Worm (Caenorhabditis elegans) whole organism, L4 larva: ENCODE data around the gene rla-2.

Experiments
- D1046.2 ChIP-seq: fragments of 200-800 bp; sonication (Bioruptor generic); IDR thresholded peaks from 2 replicates; pipeline ENCODE4 v1.3.6; 2022; ENCODE audit warnings: missing genetic modification characterization, missing compliant biosample characterization
- F10B5.3 ChIP-seq: sonication (generic microtip); optimal IDR thresholded peaks from 2 replicates; lab custom pipeline; 2016; ENCODE audit warnings: mild to moderate bottlenecking, missing genetic modification characterization, missing compliant biosample characterization
- F37D6.2 ChIP-seq: sonication (generic microtip); optimal IDR thresholded peaks from 2 replicates; lab custom pipeline; 2016; ENCODE audit warnings: mild to moderate bottlenecking, missing genetic modification characterization, missing compliant biosample characterization
- Y5F2A.4 ChIP-seq: fragments of 200-800 bp; sonication (Bioruptor generic); optimal IDR thresholded peaks from 2 replicates; lab custom pipeline; 2018; ENCODE audit warnings: mild to moderate bottlenecking, missing genetic modification characterization, missing compliant biosample characterization
- Y75B8A.6 ChIP-seq: fragments of 200-800 bp; sonication (Bioruptor generic); IDR thresholded peaks from 2 replicates; pipeline ENCODE4 v1.3.6; 2022; ENCODE audit warnings: missing genetic modification reagents, missing genetic modification characterization, missing compliant biosample characterization
- ZK546.5 ChIP-seq, 2 experiments: sonication (generic microtip); optimal IDR thresholded peaks; 2 replicates each; lab custom pipeline; 2017; ENCODE audit warnings: missing biosample characterization in 2 of 2, missing genetic modification characterization in 2 of 2
- aha-1 ChIP-seq: fragments of 150-350 bp; peaks from one replicate; lab custom pipeline; 2014; ENCODE audit warnings: missing biosample characterization, missing genetic modification characterization
- ceh-32 ChIP-seq: sonication (generic microtip); optimal IDR thresholded peaks from 2 replicates; lab custom pipeline; 2016; ENCODE audit warnings: mild to moderate bottlenecking, missing genetic modification characterization, missing compliant biosample characterization; ENCODE audit not compliant: poor library complexity
- ceh-44 ChIP-seq: fragments of 200-800 bp; sonication (Bioruptor generic); IDR thresholded peaks from 2 replicates; pipeline ENCODE4 v1.3.6; 2022; ENCODE audit warnings: missing genetic modification reagents, missing genetic modification characterization, missing compliant biosample characterization
- ceh-82 ChIP-seq: sonication (generic microtip); optimal IDR thresholded peaks from 2 replicates; lab custom pipeline; 2017; ENCODE audit warnings: missing biosample characterization, missing genetic modification characterization
- ces-1 ChIP-seq: fragments of 150-350 bp; sonication (generic microtip); optimal IDR thresholded peaks from 4 replicates; lab custom pipeline; 2014; ENCODE audit warnings: missing biosample characterization, missing genetic modification reagents, missing genetic modification characterization
- cey-2 ChIP-seq: sonication (generic microtip); optimal IDR thresholded peaks from 3 replicates; lab custom pipeline; 2017; ENCODE audit warnings: missing genetic modification characterization, mild to moderate bottlenecking, missing compliant biosample characterization, antibody characterized with exemption, borderline replicate concordance; ENCODE audit not compliant: insufficient read depth
- daf-12 ChIP-seq: fragments of 150-350 bp; optimal IDR thresholded peaks from 2 replicates; lab custom pipeline; 2014; ENCODE audit warnings: missing biosample characterization, missing genetic modification reagents, missing genetic modification characterization
- daf-16 ChIP-seq, 3 experiments: sonication (generic microtip); optimal IDR thresholded peaks; 2 replicates each; lab custom pipeline; 2016 to 2017; ENCODE audit warnings: missing genetic modification characterization in 3 of 3, missing genetic modification reagents in 3 of 3, mild to moderate bottlenecking in 2 of 3, missing compliant biosample characterization in 2 of 3, missing biosample characterization in 1 of 3, moderate library complexity in 1 of 3
- daf-8 ChIP-seq: fragments of 200-800 bp; sonication (Bioruptor generic); IDR thresholded peaks from 2 replicates; pipeline ENCODE4 v1.3.6; 2022; ENCODE audit warnings: missing genetic modification characterization, missing compliant biosample characterization
- dmd-6 ChIP-seq: fragments of 200-800 bp; sonication (Bioruptor generic); IDR thresholded peaks from 2 replicates; pipeline ENCODE4 v1.3.6; 2022; ENCODE audit warnings: missing genetic modification reagents, missing genetic modification characterization, missing compliant biosample characterization
- dmd-9 ChIP-seq: fragments of 200-800 bp; sonication (Bioruptor generic); IDR thresholded peaks from 2 replicates; pipeline ENCODE4 v1.3.6; 2022; ENCODE audit warnings: missing genetic modification reagents, missing genetic modification characterization, missing compliant biosample characterization
- duxl-1 ChIP-seq: sonication (generic microtip); optimal IDR thresholded peaks from 2 replicates; lab custom pipeline; 2016; ENCODE audit warnings: mild to moderate bottlenecking, missing genetic modification characterization, moderate library complexity, missing compliant biosample characterization; ENCODE audit not compliant: poor library complexity
- dve-1 ChIP-seq: sonication (generic microtip); optimal IDR thresholded peaks from 2 replicates; lab custom pipeline; 2017; ENCODE audit warnings: antibody characterized with exemption, mild to moderate bottlenecking, missing genetic modification characterization, missing compliant biosample characterization; ENCODE audit not compliant: insufficient read depth
- egl-27 ChIP-seq: sonication (generic microtip); optimal IDR thresholded peaks from 3 replicates; lab custom pipeline; 2017; ENCODE audit warnings: missing biosample characterization, missing genetic modification reagents, missing genetic modification characterization
- egl-43 ChIP-seq: fragments of 200-800 bp; sonication (Bioruptor generic); IDR thresholded peaks from 2 replicates; pipeline ENCODE4 v1.3.6; 2022; ENCODE audit warnings: missing genetic modification reagents, missing genetic modification characterization, missing compliant biosample characterization
- fos-1 ChIP-seq: fragments of 150-350 bp; optimal IDR thresholded peaks from 2 replicates; lab custom pipeline; 2014; ENCODE audit warnings: missing biosample characterization, missing genetic modification characterization
- gei-8 ChIP-seq: fragments of 200-800 bp; sonication (Bioruptor generic); optimal IDR thresholded peaks from 2 replicates; lab custom pipeline; 2018; ENCODE audit warnings: mild to moderate bottlenecking, missing genetic modification characterization, missing compliant biosample characterization
- hif-1 ChIP-seq, 2 experiments: sonication (generic microtip); optimal IDR thresholded peaks; 2 replicates each; lab custom pipeline; 2016 to 2017; ENCODE audit warnings: missing compliant biosample characterization in 2 of 2, missing genetic modification characterization in 2 of 2, missing genetic modification reagents in 2 of 2, missing genotype in 2 of 2, mild to moderate bottlenecking in 1 of 2
- hlh-11 ChIP-seq: fragments of 200-800 bp; sonication (Bioruptor generic); optimal IDR thresholded peaks from 2 replicates; lab custom pipeline; 2018; ENCODE audit warnings: mild to moderate bottlenecking, missing genetic modification characterization, missing compliant biosample characterization
- hlh-30 ChIP-seq: sonication (generic microtip); optimal IDR thresholded peaks from 2 replicates; lab custom pipeline; 2017; ENCODE audit warnings: antibody characterized with exemption, mild to moderate bottlenecking, missing genetic modification characterization, missing compliant biosample characterization; ENCODE audit not compliant: insufficient read depth
- lin-1 ChIP-seq: fragments of 200-800 bp; sonication (Bioruptor generic); IDR thresholded peaks from 2 replicates; pipeline ENCODE4 v1.3.6; 2022; ENCODE audit warnings: missing genetic modification reagents, missing genetic modification characterization, missing compliant biosample characterization
- lsy-2 ChIP-seq, 2 experiments: fragments of 150-350 bp in 1 of 2; sonication (generic microtip) in 1 of 2; optimal IDR thresholded peaks; 2 replicates each; lab custom pipeline; 2014 to 2017; ENCODE audit warnings: missing biosample characterization in 2 of 2, missing genetic modification characterization in 2 of 2
- madf-9 ChIP-seq: fragments of 200-800 bp; sonication (Bioruptor generic); conservative IDR thresholded peaks from 2 replicates; pipeline ENCODE4 v1.3.6; 2022; ENCODE audit warnings: missing genetic modification reagents, missing genetic modification characterization, missing compliant biosample characterization
- mdl-1 ChIP-seq, 2 experiments: fragments of 150-350 bp in 1 of 2; sonication (generic microtip) in 1 of 2; optimal IDR thresholded peaks; 2 replicates each; lab custom pipeline; 2014 to 2017; ENCODE audit warnings: missing biosample characterization in 2 of 2, missing genetic modification characterization in 2 of 2
- mes-2 ChIP-seq: sonication (generic microtip); optimal IDR thresholded peaks from 2 replicates; lab custom pipeline; 2016; ENCODE audit warnings: missing genotype, mild to moderate bottlenecking, missing genetic modification characterization, missing compliant biosample characterization; ENCODE audit not compliant: poor library complexity, severe bottlenecking
- nhr-102 ChIP-seq: sonication (generic microtip); optimal IDR thresholded peaks from 2 replicates; lab custom pipeline; 2016; ENCODE audit warnings: mild to moderate bottlenecking, missing genetic modification characterization, moderate library complexity, missing compliant biosample characterization
- nhr-11 ChIP-seq: fragments of 150-350 bp; optimal IDR thresholded peaks from 2 replicates; lab custom pipeline; 2014; ENCODE audit warnings: missing biosample characterization, missing genetic modification characterization
- nhr-111 ChIP-seq: fragments of 200-800 bp; sonication (Bioruptor generic); optimal IDR thresholded peaks from 2 replicates; lab custom pipeline; 2018; ENCODE audit warnings: mild to moderate bottlenecking, missing genetic modification characterization, missing compliant biosample characterization
- nhr-28 ChIP-seq: fragments of 150-350 bp; optimal IDR thresholded peaks from 2 replicates; lab custom pipeline; 2014; ENCODE audit warnings: missing biosample characterization, missing genetic modification characterization
- nhr-42 ChIP-seq: fragments of 200-800 bp; sonication (Bioruptor generic); IDR thresholded peaks from 2 replicates; pipeline ENCODE4 v1.3.6; 2022; ENCODE audit warnings: missing genetic modification characterization, missing compliant biosample characterization
- nhr-48 ChIP-seq: sonication (generic microtip); optimal IDR thresholded peaks from 2 replicates; lab custom pipeline; 2016; ENCODE audit warnings: mild to moderate bottlenecking, missing genetic modification characterization, missing compliant biosample characterization
- nhr-77 ChIP-seq: fragments of 150-350 bp; optimal IDR thresholded peaks from 2 replicates; lab custom pipeline; 2014; ENCODE audit warnings: missing biosample characterization, missing genetic modification characterization
- pha-4 ChIP-seq, 2 experiments: fragments of 150-350 bp in 1 of 2; fragments of 200-800 bp in 1 of 2; sonication (Bioruptor generic) in 1 of 2; IDR thresholded peaks in 1 of 2; optimal IDR thresholded peaks in 1 of 2; 2 replicates each; pipeline versions ENCODE4 v1.3.6 to Lab custom; 2014 to 2022; ENCODE audit warnings: missing genetic modification characterization in 2 of 2, missing genetic modification reagents in 2 of 2, missing biosample characterization in 1 of 2, missing compliant biosample characterization in 1 of 2
- php-3 ChIP-seq: fragments of 200-800 bp; sonication (Bioruptor generic); IDR thresholded peaks from 2 replicates; pipeline ENCODE4 v1.3.6; 2022; ENCODE audit warnings: missing genetic modification reagents, missing genetic modification characterization, missing compliant biosample characterization
- pqm-1 ChIP-seq: sonication (generic microtip); optimal IDR thresholded peaks from 2 replicates; lab custom pipeline; 2017; ENCODE audit warnings: missing biosample characterization, missing genetic modification characterization
- spr-1 ChIP-seq: sonication (generic microtip); optimal IDR thresholded peaks from 2 replicates; lab custom pipeline; 2016; ENCODE audit warnings: mild to moderate bottlenecking, missing genetic modification characterization, missing compliant biosample characterization
- tag-97 ChIP-seq: fragments of 200-800 bp; sonication (Bioruptor generic); IDR thresholded peaks from 2 replicates; pipeline ENCODE4 v1.3.6; 2022; ENCODE audit warnings: missing genetic modification characterization, missing compliant biosample characterization
- unc-39 ChIP-seq: sonication (generic microtip); optimal IDR thresholded peaks from 2 replicates; lab custom pipeline; 2017; ENCODE audit warnings: missing biosample characterization, missing genetic modification characterization
- zfp-2 ChIP-seq: sonication (generic microtip); optimal IDR thresholded peaks from 2 replicates; lab custom pipeline; 2016; ENCODE audit warnings: mild to moderate bottlenecking, missing genetic modification characterization, missing compliant biosample characterization
- zfp-3 ChIP-seq: fragments of 200-800 bp; sonication (Bioruptor generic); conservative IDR thresholded peaks from 2 replicates; pipeline ENCODE4 v1.3.6; 2022; ENCODE audit warnings: missing genetic modification reagents, missing genetic modification characterization, missing compliant biosample characterization
- zip-11 ChIP-seq: fragments of 200-800 bp; sonication (Bioruptor generic); IDR thresholded peaks from 2 replicates; pipeline ENCODE4 v1.3.6; 2022; ENCODE audit warnings: missing genetic modification characterization, missing compliant biosample characterization

rla-2 gene

ce11 chrIV:13347232-13347715 lies 22.8 kb downstream of the rla-2 start, which contains the start of gene W02A2.9:
TSS of gene W02A2.9 (plus strand) at chrIV:13347665.
- TF ChIP-seq zfp-3 (no peak), Y5F2A.4 (GFP tag; lab: Kevin White, UChicago) (no peak), hif-1 (tag; optimal IDR thresholded peaks at IDR 0.05; lab: Kevin White, UChicago) (peak in 1 of 2 experiments; percentile 57), daf-16 (GFP tag; optimal IDR thresholded peaks at IDR 0.05; lab: Kevin White, UChicago) (no peak), daf-16 (tag; optimal IDR thresholded peaks at IDR 0.05; lab: Kevin White, UChicago) (peak; percentile 95), php-3 (0 out of 2 replicates have a peak, but pooled peaks have one; percentile 28), nhr-48 (tag; lab: Kevin White, UChicago) (peak; percentile 41), dve-1 (tag; lab: Kevin White, UChicago) (peak; percentile 72), fos-1 (tag; lab: Kevin White, UChicago) (no peak), hlh-11 (tag; lab: Kevin White, UChicago) (peak; percentile 52), mdl-1 (tag; optimal IDR thresholded peaks at IDR 0.05; lab: Kevin White, UChicago) (peak in 1 of 2 experiments; percentile 37), mes-2 (tag; lab: Kevin White, UChicago) (peak; percentile 5), D1046.2 (GFP tag; lab: Robert Waterston, UW) (no peak), nhr-28 (peak; percentile 57), egl-27 (no peak), lsy-2 (tag; optimal IDR thresholded peaks at IDR 0.05; lab: Kevin White, UChicago) (peak; percentile 11 to 49), gei-8 (GFP tag; lab: Kevin White, UChicago) (no peak), nhr-77 (peak; percentile 64), pqm-1 (tag; lab: Kevin White, UChicago) (peak; percentile 96), dmd-6 (peak; percentile 86)

ce11 chrIV:13346078-13346477 lies 24.0 kb downstream of the rla-2 start:
- TF ChIP-seq nhr-102: no peak
- TF ChIP-seq pha-4 (GFP tag; IDR thresholded peaks at IDR 0.05; lab: Robert Waterston, UW): no peak
- peak; percentile 90 for TF ChIP-seq pha-4 (tag; optimal IDR thresholded peaks at IDR 0.05; lab: Kevin White, UChicago)
- no peak for TF ChIP-seq nhr-77
- no peak for TF ChIP-seq spr-1 (tag; lab: Kevin White, UChicago)
- TF ChIP-seq ceh-32: no peak
- no peak for TF ChIP-seq lin-1
- TF ChIP-seq egl-43 (GFP tag; lab: Robert Waterston, UW): no peak
- TF ChIP-seq egl-27: no peak
- TF ChIP-seq ceh-82: no peak
- TF ChIP-seq nhr-11 (tag; lab: Kevin White, UChicago): no peak
- TF ChIP-seq D1046.2 (GFP tag; lab: Robert Waterston, UW): no peak
- TF ChIP-seq duxl-1 (tag; lab: Kevin White, UChicago): no peak
- TF ChIP-seq nhr-111 (GFP tag; lab: Kevin White, UChicago): no peak
- TF ChIP-seq tag-97 (GFP tag; lab: Robert Waterston, UW): no peak
- TF ChIP-seq aha-1 (tag; lab: Kevin White, UChicago): peak; percentile 40
- no peak for TF ChIP-seq daf-8
- TF ChIP-seq zip-11 (GFP tag; lab: Robert Waterston, UW): no peak
- no peak for TF ChIP-seq ces-1 (GFP tag; lab: Kevin White, UChicago)
- TF ChIP-seq ZK546.5 (tag; optimal IDR thresholded peaks at IDR 0.05; lab: Kevin White, UChicago): no peak
- no peak for TF ChIP-seq F37D6.2 (tag; lab: Kevin White, UChicago)
- TF ChIP-seq php-3: no peak
- TF ChIP-seq nhr-42 (GFP tag; lab: Robert Waterston, UW): no peak
- no peak for TF ChIP-seq hif-1 (tag; optimal IDR thresholded peaks at IDR 0.05; lab: Kevin White, UChicago)
- peak; percentile 54 for TF ChIP-seq dmd-6
- no peak for TF ChIP-seq gei-8 (GFP tag; lab: Kevin White, UChicago)
- no peak for TF ChIP-seq cey-2 (tag; lab: Kevin White, UChicago)
- TF ChIP-seq madf-9 (GFP tag; lab: Robert Waterston, UW): no peak
- TF ChIP-seq unc-39: no peak
- TF ChIP-seq zfp-2 (tag; lab: Kevin White, UChicago): no peak
- TF ChIP-seq ceh-44 (GFP tag; lab: Robert Waterston, UW): no peak
- peak; percentile 34 for TF ChIP-seq hlh-30 (tag; lab: Kevin White, UChicago)
- no peak for TF ChIP-seq Y75B8A.6 (GFP tag; lab: Robert Waterston, UW)
- TF ChIP-seq pqm-1 (tag; lab: Kevin White, UChicago): peak; percentile 35
- TF ChIP-seq F10B5.3 (tag; lab: Kevin White, UChicago): no peak
- no peak for TF ChIP-seq dmd-9
- TF ChIP-seq daf-12 (tag; lab: Kevin White, UChicago): no peak
